Fruit fly (Drosophila melanogaster) whole organism, pupa: ENCODE results near the gene hb.

Source experiments
- CG10348 ChIP-seq: fragments of 200-800 bp; sonication (Bioruptor generic); IDR thresholded peaks from 2 replicates; pipeline ENCODE4 v1.3.6; 2022; ENCODE audit warnings: missing biosample characterization, missing genetic modification characterization
- CG12605 ChIP-seq: fragments of 200-800 bp; sonication (Bioruptor generic); IDR thresholded peaks from 2 replicates; pipeline ENCODE4 v1.3.6; 2022; ENCODE audit warnings: missing biosample characterization, missing genetic modification characterization
- CG13204 ChIP-seq: fragments of 200-800 bp; sonication (Bioruptor generic); optimal IDR thresholded peaks from 2 replicates; lab custom pipeline; 2018; ENCODE audit warnings: missing biosample characterization, mild to moderate bottlenecking, missing genetic modification characterization, moderate library complexity
- CG14655 ChIP-seq: fragments of 200-800 bp; sonication (Bioruptor generic); optimal IDR thresholded peaks from 3 replicates; lab custom pipeline; 2017; ENCODE audit warnings: mild to moderate bottlenecking, missing biosample characterization, missing genetic modification reagents, missing genetic modification characterization
- CG15710 ChIP-seq: fragments of 200-800 bp; sonication (Bioruptor generic); optimal IDR thresholded peaks from 2 replicates; lab custom pipeline; 2018; ENCODE audit warnings: missing biosample characterization, mild to moderate bottlenecking, missing genetic modification characterization, moderate library complexity
- CG17806 ChIP-seq: fragments of 200-800 bp; sonication (Bioruptor generic); optimal IDR thresholded peaks from 2 replicates; lab custom pipeline; 2018; ENCODE audit warnings: missing biosample characterization, mild to moderate bottlenecking, missing genetic modification characterization, moderate library complexity
- CG32121 ChIP-seq: fragments of 200-800 bp; sonication (Bioruptor generic); IDR thresholded peaks from 2 replicates; pipeline ENCODE4 v1.3.6; 2022; ENCODE audit warnings: missing biosample characterization, missing genetic modification characterization
- CG34367 ChIP-seq: fragments of 200-800 bp; sonication (Bioruptor generic); optimal IDR thresholded peaks from 2 replicates; lab custom pipeline; 2018; ENCODE audit warnings: missing biosample characterization, mild to moderate bottlenecking, missing genetic modification characterization
- CG4496 ChIP-seq: fragments of 200-800 bp; sonication (Bioruptor generic); IDR thresholded peaks from 3 replicates; pipeline ENCODE4 v1.3.6; 2022; ENCODE audit warnings: missing biosample characterization, missing genetic modification characterization
- CG8159 ChIP-seq: fragments of 200-800 bp; sonication (Bioruptor generic); optimal IDR thresholded peaks from 3 replicates; lab custom pipeline; 2018; ENCODE audit warnings: missing biosample characterization, mild to moderate bottlenecking, missing genetic modification characterization, moderate library complexity
- CG8301 ChIP-seq: fragments of 200-800 bp; sonication (Bioruptor generic); optimal IDR thresholded peaks from 2 replicates; lab custom pipeline; 2018; ENCODE audit warnings: missing biosample characterization, mild to moderate bottlenecking, missing genetic modification characterization
- CG9948 ChIP-seq: fragments of 200-800 bp; sonication (Bioruptor generic); optimal IDR thresholded peaks from 2 replicates; lab custom pipeline; 2018; ENCODE audit warnings: missing biosample characterization, mild to moderate bottlenecking, missing genetic modification characterization, moderate library complexity
- D1 ChIP-seq: fragments of 200-800 bp; sonication (Bioruptor generic); optimal IDR thresholded peaks from 2 replicates; lab custom pipeline; 2018; ENCODE audit warnings: missing biosample characterization, mild to moderate bottlenecking, missing genetic modification characterization, moderate library complexity
- EcR ChIP-seq: fragments of 200-800 bp; sonication (Bioruptor generic); optimal IDR thresholded peaks from 3 replicates; lab custom pipeline; 2019; ENCODE audit warnings: missing biosample characterization, missing genetic modification characterization, mild to moderate bottlenecking, moderate library complexity, missing genetic modification reagents
- Ets98B ChIP-seq: fragments of 200-800 bp; sonication (Bioruptor generic); IDR thresholded peaks from 2 replicates; pipeline ENCODE4 v1.3.6; 2022; ENCODE audit warnings: missing biosample characterization, missing genetic modification characterization
- Pif1A ChIP-seq: fragments of 200-800 bp; sonication (Bioruptor generic); optimal IDR thresholded peaks from 3 replicates; lab custom pipeline; 2016; ENCODE audit warnings: missing biosample characterization, missing genetic modification characterization
- Pif1B ChIP-seq: fragments of 200-800 bp; sonication (Bioruptor generic); optimal IDR thresholded peaks from 3 replicates; lab custom pipeline; 2016; ENCODE audit warnings: missing biosample characterization, missing genetic modification characterization
- Snoo ChIP-seq: fragments of 200-800 bp; sonication (Bioruptor generic); optimal IDR thresholded peaks from 3 replicates; lab custom pipeline; 2017; ENCODE audit warnings: missing biosample characterization, mild to moderate bottlenecking, missing genetic modification characterization, inconsistent platforms
- fd96Ca ChIP-seq: fragments of 200-800 bp; sonication (Bioruptor generic); IDR thresholded peaks from 3 replicates; pipeline ENCODE4 v1.3.6; 2022; ENCODE audit warnings: missing biosample characterization, missing genetic modification characterization
- gl ChIP-seq: fragments of 200-800 bp; sonication (Bioruptor generic); optimal IDR thresholded peaks from 2 replicates; lab custom pipeline; 2018; ENCODE audit warnings: missing biosample characterization, mild to moderate bottlenecking, missing genetic modification characterization
- rn ChIP-seq: fragments of 200-800 bp; sonication (Bioruptor generic); IDR thresholded peaks from 2 replicates; pipeline ENCODE4 v1.3.6; 2022; ENCODE audit warnings: missing biosample characterization, missing genetic modification characterization

Gene hb

DNA sequence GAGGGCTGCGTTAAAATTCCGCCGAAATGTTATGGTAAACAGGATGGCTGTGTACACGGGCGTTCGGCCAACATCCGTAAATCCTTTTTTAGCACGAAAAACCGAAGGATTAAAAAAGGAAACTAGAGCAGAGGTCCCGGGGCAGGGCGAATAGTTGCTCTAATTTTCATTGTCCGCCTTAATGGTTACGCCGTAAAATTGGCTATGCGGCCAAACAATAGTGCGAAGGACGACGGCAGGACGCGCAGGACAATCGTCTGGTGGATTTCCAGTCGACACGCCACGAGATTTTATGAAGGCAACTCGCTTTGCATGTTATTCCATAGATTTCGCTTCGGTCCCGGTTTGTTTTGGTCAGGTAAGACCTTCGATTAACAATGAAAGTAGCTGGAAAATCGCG is 3.0 kb upstream of the hb start:
- no peak for TF ChIP-seq Pif1B (GFP tag; lab: Kevin White, UChicago)
- no peak for TF ChIP-seq gl (tag; lab: Kevin White, UChicago)
- TF ChIP-seq CG12605 (GFP tag; lab: Robert Waterston, UW): no peak

DNA sequence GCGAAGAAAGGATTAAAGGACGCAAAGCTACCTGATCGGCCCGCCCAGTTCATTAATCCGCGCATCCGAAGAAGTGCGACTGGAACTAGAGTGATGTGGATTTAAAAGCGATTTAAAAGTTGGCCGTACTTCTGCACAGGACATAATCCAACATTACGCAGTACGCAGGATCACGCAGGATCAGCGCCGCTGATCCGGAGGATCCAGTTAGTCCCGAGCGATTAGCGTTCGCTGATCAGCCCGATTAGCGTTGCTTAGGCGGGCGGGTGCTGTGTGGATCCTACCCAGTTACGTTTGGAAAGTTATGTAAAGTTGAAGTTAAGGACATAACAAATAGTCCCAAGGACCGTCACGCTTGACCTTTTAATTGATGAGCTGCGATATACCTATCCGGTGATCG is 1.6 kb upstream of the hb start:
- TF ChIP-seq gl (tag; lab: Kevin White, UChicago) (no peak), CG8159 (tag; lab: Kevin White, UChicago) (no peak), D1 (tag; lab: Kevin White, UChicago) (no peak), CG4496 (no peak), CG15710 (tag; lab: Kevin White, UChicago) (no peak), CG12605 (GFP tag; lab: Robert Waterston, UW) (no peak), CG34367 (tag; lab: Kevin White, UChicago) (no peak), CG17806 (no peak), CG32121 (GFP tag; lab: Robert Waterston, UW) (no peak), CG9948 (tag; lab: Kevin White, UChicago) (no peak), Pif1A (GFP tag; lab: Kevin White, UChicago) (no peak), Pif1B (GFP tag; lab: Kevin White, UChicago) (no peak), fd96Ca (no peak), EcR (GFP tag; lab: Kevin White, UChicago) (no peak), CG14655 (no peak), Snoo (tag; lab: Kevin White, UChicago) (no peak), CG10348 (GFP tag; lab: Robert Waterston, UW) (no peak)
- TF ChIP-seq, all 21 proteins: peak for 0

dm6 chr3R:8694110-8694826 is 3.4 kb downstream of the hb start:
- peak; percentile 84 for TF ChIP-seq CG34367 (tag; lab: Kevin White, UChicago)
- peak; percentile 84 for TF ChIP-seq rn (GFP tag; lab: Robert Waterston, UW)
- TF ChIP-seq CG8159 (tag; lab: Kevin White, UChicago): peak; percentile 85
- peak; percentile 96 for TF ChIP-seq Ets98B (GFP tag; lab: Robert Waterston, UW)
- TF ChIP-seq CG14655: peak; percentile 83
- TF ChIP-seq CG15710 (tag; lab: Kevin White, UChicago): peak; percentile 79
- TF ChIP-seq CG8301: no peak
- TF ChIP-seq CG12605 (GFP tag; lab: Robert Waterston, UW): peak; percentile 99
- TF ChIP-seq CG4496: peak; percentile 99; the same call in 2 of the 3 replicates
- no peak for TF ChIP-seq D1 (tag; lab: Kevin White, UChicago)
- no peak for TF ChIP-seq CG17806
- peak; percentile 94 for TF ChIP-seq fd96Ca
- peak; percentile 87 for TF ChIP-seq Pif1B (GFP tag; lab: Kevin White, UChicago)
- no peak for TF ChIP-seq CG10348 (GFP tag; lab: Robert Waterston, UW)
- no peak for TF ChIP-seq EcR (GFP tag; lab: Kevin White, UChicago)
- no peak for TF ChIP-seq Snoo (tag; lab: Kevin White, UChicago)
- TF ChIP-seq CG9948 (tag; lab: Kevin White, UChicago): no peak
- TF ChIP-seq gl (tag; lab: Kevin White, UChicago): peak; percentile 94
- peak; percentile 86 for TF ChIP-seq CG13204 (GFP tag; lab: Kevin White, UChicago)
- peak; percentile 92 for TF ChIP-seq Pif1A (GFP tag; lab: Kevin White, UChicago)
- peak; percentile 94; the same call in 1 of the 2 replicates for TF ChIP-seq CG32121 (GFP tag; lab: Robert Waterston, UW)

DNA sequence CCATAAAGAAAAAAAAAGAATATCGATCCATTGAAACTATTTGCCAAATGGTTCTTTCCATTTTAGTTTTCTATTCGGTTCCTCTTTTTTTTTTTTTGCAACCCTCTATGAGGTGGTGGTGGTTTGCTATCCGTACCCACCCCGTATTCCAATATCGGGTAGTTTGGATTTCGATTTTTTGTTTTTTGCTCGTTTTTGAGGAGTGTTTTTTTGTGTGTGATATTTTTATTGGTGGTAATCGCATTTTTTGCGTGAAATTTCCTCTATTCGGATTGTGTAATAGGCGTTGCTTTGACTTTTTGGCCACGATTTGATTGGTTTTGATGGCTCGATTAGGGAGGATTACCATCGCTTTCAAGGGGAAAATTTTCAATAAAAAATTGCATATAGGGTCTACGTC is 11.2 kb downstream of the hb start:
- TF ChIP-seq CG12605 (GFP tag; lab: Robert Waterston, UW) (no peak), CG8159 (tag; lab: Kevin White, UChicago) (no peak)

- TF ChIP-seq CG17806: no peak
- TF ChIP-seq CG9948 (tag; lab: Kevin White, UChicago): no peak
- no peak for TF ChIP-seq Snoo (tag; lab: Kevin White, UChicago)
- no peak for TF ChIP-seq CG4496
- TF ChIP-seq, all 21 proteins: peak for 0
Measured at dm6 chr3R:8684328-8685177, 13.1 kb downstream of the hb start, which contains the start of gene CG44227. TSS of gene CG44227 (minus strand) at chr3R:8685176.

DNA sequence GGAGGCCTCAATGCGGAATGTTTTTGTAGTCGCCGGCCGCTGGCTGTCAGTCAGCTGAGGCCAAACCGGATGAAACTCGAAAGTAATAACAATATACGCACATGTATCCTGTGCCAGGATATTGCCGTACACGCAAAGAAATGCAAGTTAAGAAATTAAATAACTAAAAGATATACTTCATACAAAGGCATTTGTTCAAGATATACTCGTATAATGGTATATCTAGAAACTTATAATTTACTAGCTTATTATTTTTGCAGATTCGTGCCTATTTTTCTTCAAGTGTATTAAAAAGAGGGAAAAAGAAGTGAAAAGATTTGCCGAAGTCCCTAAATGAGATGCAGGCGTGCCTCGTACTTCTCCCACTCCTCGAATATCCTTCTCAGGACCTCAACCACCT is 14.3 kb downstream of the hb start:
- TF ChIP-seq CG32121 (GFP tag; lab: Robert Waterston, UW): no peak
- TF ChIP-seq fd96Ca: no peak
- TF ChIP-seq CG10348 (GFP tag; lab: Robert Waterston, UW): no peak
- TF ChIP-seq EcR (GFP tag; lab: Kevin White, UChicago): no peak
- no peak for TF ChIP-seq CG14655
- TF ChIP-seq CG8301: no peak
- TF ChIP-seq CG15710 (tag; lab: Kevin White, UChicago): no peak
- TF ChIP-seq D1 (tag; lab: Kevin White, UChicago): no peak
- TF ChIP-seq rn (GFP tag; lab: Robert Waterston, UW): no peak
- no peak for TF ChIP-seq CG4496
- TF ChIP-seq CG12605 (GFP tag; lab: Robert Waterston, UW): no peak
- no peak for TF ChIP-seq CG9948 (tag; lab: Kevin White, UChicago)
- no peak for TF ChIP-seq Snoo (tag; lab: Kevin White, UChicago)
- TF ChIP-seq Pif1B (GFP tag; lab: Kevin White, UChicago): no peak
- TF ChIP-seq Pif1A (GFP tag; lab: Kevin White, UChicago): no peak
- no peak for TF ChIP-seq Ets98B (GFP tag; lab: Robert Waterston, UW)
- TF ChIP-seq CG17806: no peak
- TF ChIP-seq CG13204 (GFP tag; lab: Kevin White, UChicago): no peak
- no peak for TF ChIP-seq CG8159 (tag; lab: Kevin White, UChicago)
